Fruit fly (Drosophila melanogaster) whole organism, embryonic: ENCODE measurements around the gene Nubp1.
A peak's percentile ranks its signal among the peaks of the same experiment; 100 is the strongest.

ENCODE experiments used
- Adf1 ChIP-seq: fragments of 200-800 bp; sonication (Bioruptor generic); IDR thresholded peaks from 2 replicates; pipeline ENCODE4 v1.3.6; 2022; ENCODE audit warnings: missing biosample characterization, missing genetic modification characterization
- Atf-2 ChIP-seq: fragments of 200-800 bp; sonication (Bioruptor generic); optimal IDR thresholded peaks from 2 replicates; lab custom pipeline; 2016; ENCODE audit warnings: missing biosample characterization, missing genetic modification characterization
- CG10274 ChIP-seq: fragments of 200-800 bp; sonication (Bioruptor generic); optimal IDR thresholded peaks from 3 replicates; lab custom pipeline; 2017; ENCODE audit warnings: missing biosample characterization, mild to moderate bottlenecking, missing genetic modification characterization
- CG11560 ChIP-seq: fragments of 200-800 bp; sonication (Bioruptor generic); IDR thresholded peaks from 3 replicates; pipeline ENCODE4 v1.3.6; 2022; ENCODE audit warnings: missing biosample characterization, missing genetic modification characterization
- CG12219 ChIP-seq: fragments of 200-800 bp; sonication (Bioruptor generic); optimal IDR thresholded peaks from 3 replicates; lab custom pipeline; 2018; ENCODE audit warnings: missing biosample characterization, mild to moderate bottlenecking, missing genetic modification characterization
- CG14014 ChIP-seq: fragments of 200-800 bp; sonication (Bioruptor generic); IDR thresholded peaks from 2 replicates; pipeline ENCODE4 v1.3.6; 2022; ENCODE audit warnings: missing biosample characterization, missing genetic modification characterization
- CG15269 ChIP-seq: fragments of 200-800 bp; sonication (Bioruptor generic); optimal IDR thresholded peaks from 2 replicates; lab custom pipeline; 2018; ENCODE audit warnings: missing biosample characterization, mild to moderate bottlenecking, missing genetic modification characterization, moderate library complexity
- CG17802 ChIP-seq: fragments of 200-800 bp; sonication (Bioruptor generic); optimal IDR thresholded peaks from 2 replicates; lab custom pipeline; 2018; ENCODE audit warnings: missing biosample characterization, mild to moderate bottlenecking, missing genetic modification characterization, moderate library complexity
- CG18262 ChIP-seq: fragments of 200-800 bp; optimal IDR thresholded peaks from 3 replicates; lab custom pipeline; 2019; ENCODE audit warnings: missing biosample characterization, mild to moderate bottlenecking, missing genetic modification characterization, moderate library complexity
- CG2875 ChIP-seq: fragments of 200-800 bp; sonication (Bioruptor generic); optimal IDR thresholded peaks from 2 replicates; lab custom pipeline; 2017; ENCODE audit warnings: missing biosample characterization, mild to moderate bottlenecking, missing genetic modification characterization, missing genetic modification reagents
- CG30020 ChIP-seq: fragments of 200-800 bp; optimal IDR thresholded peaks from 2 replicates; lab custom pipeline; 2019; ENCODE audit warnings: missing biosample characterization, mild to moderate bottlenecking, missing genetic modification characterization, moderate library complexity
- CG31365 ChIP-seq: fragments of 200-800 bp; sonication (Bioruptor generic); optimal IDR thresholded peaks from 2 replicates; lab custom pipeline; 2018; ENCODE audit warnings: missing biosample characterization, mild to moderate bottlenecking, missing genetic modification characterization
- CG31388 ChIP-seq: fragments of 200-800 bp; sonication (Bioruptor generic); optimal IDR thresholded peaks from 2 replicates; lab custom pipeline; 2016; ENCODE audit warnings: missing biosample characterization, missing genetic modification characterization
- CG34376 ChIP-seq: fragments of 200-800 bp; sonication (Bioruptor generic); optimal IDR thresholded peaks from 2 replicates; lab custom pipeline; 2018; ENCODE audit warnings: missing biosample characterization, mild to moderate bottlenecking, missing genetic modification characterization
- CG4404 ChIP-seq: fragments of 200-800 bp; sonication (Bioruptor generic); IDR thresholded peaks from 2 replicates; pipeline ENCODE4 v1.3.6; 2022; ENCODE audit warnings: missing biosample characterization, missing genetic modification characterization
- CG6813 ChIP-seq: fragments of 200-800 bp; sonication (Bioruptor generic); optimal IDR thresholded peaks from 2 replicates; lab custom pipeline; 2017; ENCODE audit warnings: missing biosample characterization, missing genetic modification characterization, mild to moderate bottlenecking, moderate library complexity, missing genetic modification reagents
- CG7357 ChIP-seq: fragments of 200-800 bp; sonication (Bioruptor generic); IDR thresholded peaks from 3 replicates; pipeline ENCODE4 v1.3.6; 2022; ENCODE audit warnings: missing biosample characterization, missing genetic modification characterization
- CG7556 ChIP-seq: fragments of 200-800 bp; sonication (Bioruptor generic); optimal IDR thresholded peaks from 2 replicates; lab custom pipeline; 2017; ENCODE audit warnings: missing biosample characterization, mild to moderate bottlenecking, missing genetic modification characterization
- CG8359 ChIP-seq: fragments of 200-800 bp; sonication (Bioruptor generic); optimal IDR thresholded peaks from 2 replicates; lab custom pipeline; 2017; ENCODE audit warnings: missing biosample characterization, mild to moderate bottlenecking, missing genetic modification characterization, borderline replicate concordance
- Dip2 ChIP-seq: fragments of 200-800 bp; sonication (Bioruptor generic); IDR thresholded peaks from 2 replicates; pipeline ENCODE4 v1.3.6; 2022; ENCODE audit warnings: missing biosample characterization, missing genetic modification characterization
- Doc2 ChIP-seq: fragments of 200-800 bp; sonication (Bioruptor generic); IDR thresholded peaks from 2 replicates; pipeline ENCODE4 v1.3.6; 2022; ENCODE audit warnings: missing biosample characterization, missing genetic modification characterization
- Doc3 ChIP-seq: fragments of 200-800 bp; sonication (Bioruptor generic); IDR thresholded peaks from 3 replicates; pipeline ENCODE4 v1.3.6; 2022; ENCODE audit warnings: missing biosample characterization, missing genetic modification characterization; ENCODE audit not compliant: partially characterized antibody
- Dref ChIP-seq: fragments of 200-800 bp; sonication (Bioruptor generic); IDR thresholded peaks from 2 replicates; pipeline ENCODE4 v1.3.6; 2022; ENCODE audit warnings: missing biosample characterization, missing genetic modification characterization
- Elba2 ChIP-seq: fragments of 200-800 bp; sonication (Bioruptor generic); optimal IDR thresholded peaks from 3 replicates; lab custom pipeline; 2016; ENCODE audit warnings: missing biosample characterization, missing genetic modification characterization
- Hmx ChIP-seq: fragments of 200-800 bp; sonication (Bioruptor generic); optimal IDR thresholded peaks from 2 replicates; lab custom pipeline; 2016; ENCODE audit warnings: missing biosample characterization, missing genetic modification characterization
- MBD-R2 ChIP-seq: fragments of 200-800 bp; sonication (Bioruptor generic); IDR thresholded peaks from 2 replicates; pipeline ENCODE4 v1.3.6; 2022; ENCODE audit warnings: missing biosample characterization, missing genetic modification characterization
- Ravus ChIP-seq: fragments of 200-800 bp; sonication (Bioruptor generic); IDR thresholded peaks from 2 replicates; pipeline ENCODE4 v1.3.6; 2022; ENCODE audit warnings: missing biosample characterization, missing genetic modification characterization
- Sin3A ChIP-seq: fragments of >200 bp; optimal IDR thresholded peaks from 2 replicates; lab custom pipeline; 2018
- Spps ChIP-seq: fragments of 200-800 bp; sonication (Bioruptor generic); optimal IDR thresholded peaks from 2 replicates; lab custom pipeline; 2018; ENCODE audit warnings: missing biosample characterization, mild to moderate bottlenecking, missing genetic modification characterization
- Sry-δ ChIP-seq: fragments of 200-800 bp; sonication (Bioruptor generic); optimal IDR thresholded peaks from 2 replicates; lab custom pipeline; 2016; ENCODE audit warnings: missing biosample characterization, missing genetic modification characterization
- Taf1 ChIP-seq: fragments of 200-800 bp; sonication (Bioruptor generic); IDR thresholded peaks from 2 replicates; pipeline ENCODE4 v1.3.6; 2022; ENCODE audit warnings: missing biosample characterization, missing genetic modification characterization
- al ChIP-seq: fragments of 200-800 bp; sonication (Bioruptor generic); IDR thresholded peaks from 2 replicates; pipeline ENCODE4 v1.3.6; 2022; ENCODE audit warnings: missing biosample characterization, missing genetic modification characterization
- amos ChIP-seq: fragments of 200-800 bp; sonication (Bioruptor generic); IDR thresholded peaks from 2 replicates; pipeline ENCODE4 v1.3.6; 2022; ENCODE audit warnings: missing biosample characterization, missing genetic modification characterization; ENCODE audit not compliant: partially characterized antibody
- aop ChIP-seq: fragments of 200-800 bp; sonication (Bioruptor generic); IDR thresholded peaks from 2 replicates; pipeline ENCODE4 v1.3.6; 2022; ENCODE audit warnings: missing biosample characterization, missing genetic modification characterization
- btn ChIP-seq: fragments of 200-800 bp; sonication (Bioruptor generic); optimal IDR thresholded peaks from 2 replicates; lab custom pipeline; 2016; ENCODE audit warnings: missing biosample characterization, missing genetic modification characterization
- cato ChIP-seq: fragments of 200-800 bp; sonication (Bioruptor generic); optimal IDR thresholded peaks from 2 replicates; lab custom pipeline; 2016; ENCODE audit warnings: missing biosample characterization, missing genetic modification characterization, borderline replicate concordance
- danr ChIP-seq: fragments of 200-800 bp; sonication (Bioruptor generic); IDR thresholded peaks from 2 replicates; pipeline ENCODE4 v1.3.6; 2022; ENCODE audit warnings: missing biosample characterization, missing genetic modification characterization
- disco-r ChIP-seq: fragments of 200-800 bp; sonication (Bioruptor generic); optimal IDR thresholded peaks from 2 replicates; lab custom pipeline; 2016; ENCODE audit warnings: missing biosample characterization, missing genetic modification characterization
- emc ChIP-seq: fragments of 200-800 bp; sonication (Bioruptor generic); optimal IDR thresholded peaks from 2 replicates; lab custom pipeline; 2016; ENCODE audit warnings: missing biosample characterization, missing genetic modification characterization
- fd64A ChIP-seq: fragments of 200-800 bp; sonication (Bioruptor generic); optimal IDR thresholded peaks from 3 replicates; lab custom pipeline; 2018; ENCODE audit warnings: missing biosample characterization, mild to moderate bottlenecking, missing genetic modification characterization
- gcm2 ChIP-seq: fragments of 200-800 bp; sonication (Bioruptor generic); optimal IDR thresholded peaks from 2 replicates; lab custom pipeline; 2016; ENCODE audit warnings: missing biosample characterization, missing genetic modification characterization
- kah ChIP-seq: fragments of 200-800 bp; sonication (Bioruptor generic); optimal IDR thresholded peaks from 2 replicates; lab custom pipeline; 2018; ENCODE audit warnings: missing biosample characterization, mild to moderate bottlenecking, missing genetic modification characterization
- kni ChIP-seq: fragments of 200-800 bp; sonication (Bioruptor generic); optimal IDR thresholded peaks from 3 replicates; lab custom pipeline; 2017; ENCODE audit warnings: mild to moderate bottlenecking, missing biosample characterization, missing genetic modification reagents, missing genetic modification characterization
- lilli ChIP-seq: fragments of 200-800 bp; sonication (Bioruptor generic); optimal IDR thresholded peaks from 3 replicates; lab custom pipeline; 2016; ENCODE audit warnings: missing biosample characterization, missing genetic modification characterization
- pb ChIP-seq: fragments of 200-800 bp; sonication (Bioruptor generic); optimal IDR thresholded peaks from 3 replicates; lab custom pipeline; 2016; ENCODE audit warnings: missing biosample characterization, missing genetic modification characterization
- peb ChIP-seq: fragments of 200-800 bp; sonication (Bioruptor generic); IDR thresholded peaks from 2 replicates; pipeline ENCODE4 v1.3.6; 2022; ENCODE audit warnings: missing biosample characterization, missing genetic modification characterization
- repo ChIP-seq: fragments of 200-800 bp; sonication (Bioruptor generic); optimal IDR thresholded peaks from 2 replicates; lab custom pipeline; 2016; ENCODE audit warnings: missing biosample characterization, missing genetic modification characterization
- sd ChIP-seq: fragments of 200-800 bp; sonication (Bioruptor generic); optimal IDR thresholded peaks from 3 replicates; lab custom pipeline; 2018; ENCODE audit warnings: missing biosample characterization, mild to moderate bottlenecking, missing genetic modification characterization, moderate library complexity
- shn ChIP-seq: fragments of 200-800 bp; sonication (Bioruptor generic); optimal IDR thresholded peaks from 3 replicates; lab custom pipeline; 2016; ENCODE audit warnings: missing biosample characterization, missing genetic modification characterization
- toy ChIP-seq: fragments of 200-800 bp; sonication (Bioruptor generic); IDR thresholded peaks from 2 replicates; pipeline ENCODE4 v1.3.6; 2022; ENCODE audit warnings: missing biosample characterization, missing genetic modification characterization
- twi ChIP-seq: fragments of 200-800 bp; optimal IDR thresholded peaks from 2 replicates; lab custom pipeline; 2019; ENCODE audit warnings: missing biosample characterization, mild to moderate bottlenecking, missing genetic modification characterization, moderate library complexity
- tx ChIP-seq: fragments of 200-800 bp; sonication (Bioruptor generic); optimal IDR thresholded peaks from 2 replicates; lab custom pipeline; 2016; ENCODE audit warnings: missing biosample characterization, missing genetic modification characterization
- wor ChIP-seq: fragments of 200-800 bp; sonication (Bioruptor generic); IDR thresholded peaks from 2 replicates; pipeline ENCODE4 v1.3.6; 2022; ENCODE audit warnings: missing biosample characterization, missing genetic modification characterization

The Nubp1 gene

DNA sequence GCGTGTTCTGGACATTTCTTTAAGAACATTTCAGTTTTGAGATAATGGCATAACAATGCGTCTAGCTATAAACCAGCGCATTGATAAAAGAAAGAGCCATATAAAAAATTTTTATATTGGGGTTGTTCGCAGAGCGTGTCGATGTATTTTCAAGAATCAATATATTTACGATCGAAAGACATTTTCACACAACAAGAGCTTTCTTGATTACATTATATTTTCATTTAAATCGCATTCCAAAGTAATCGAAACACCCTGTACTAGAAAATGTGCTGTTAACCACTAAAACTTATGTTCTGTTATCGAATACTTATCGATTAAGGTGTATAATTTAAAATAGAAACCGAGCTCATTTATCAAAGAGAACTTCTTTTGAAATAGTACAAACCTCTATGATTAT is 28.6 kb upstream of the Nubp1 start (continued):
- TF ChIP-seq Doc2 (GFP tag; lab: Robert Waterston, UW) (no peak), peb (GFP tag; lab: Robert Waterston, UW) (no peak), aop (GFP tag; lab: Robert Waterston, UW) (no peak), Dref (peak; percentile 59), btn (no peak), sd (peak; percentile 84), Atf-2 (GFP tag; lab: Kevin White, UChicago) (no peak), CG8359 (no peak), cato (GFP tag; lab: Kevin White, UChicago) (no peak), CG7357 (no peak), CG34376 (GFP tag; lab: Kevin White, UChicago) (no peak), CG14014 (GFP tag; lab: Robert Waterston, UW) (peak; percentile 21; the same call in 1 of the 2 replicates), CG11560 (tag; lab: Robert Waterston, UW) (peak; percentile 94), Doc3 (GFP tag; lab: Robert Waterston, UW) (no peak), danr (GFP tag; lab: Robert Waterston, UW) (no peak), gcm2 (GFP tag; lab: Kevin White, UChicago) (no peak), CG7556 (peak; percentile 19), kni (no peak), kah (no peak), disco-r (GFP tag; lab: Kevin White, UChicago) (no peak), Dip2 (GFP tag; lab: Robert Waterston, UW) (no peak), amos (GFP tag; lab: Robert Waterston, UW) (no peak), Hmx (GFP tag; lab: Kevin White, UChicago) (no peak), CG17802 (no peak), Ravus (peak; percentile 10; the same call in 1 of the 2 replicates), CG15269 (tag; lab: Kevin White, UChicago) (peak; percentile 63), Taf1 (no peak), Sry-δ (GFP tag; lab: Kevin White, UChicago) (peak; percentile 12), Elba2 (GFP tag; lab: Kevin White, UChicago) (no peak), MBD-R2 (GFP tag; lab: Robert Waterston, UW) (peak; percentile 20; the same call in 1 of the 2 replicates), Spps (tag; lab: Kevin White, UChicago) (no peak), pb (GFP tag; lab: Kevin White, UChicago) (no peak), fd64A (GFP tag; lab: Kevin White, UChicago) (no peak), CG6813 (GFP tag; lab: Kevin White, UChicago) (no peak), emc (GFP tag; lab: Kevin White, UChicago) (no peak), CG2875 (GFP tag; lab: Kevin White, UChicago) (no peak), al (GFP tag; lab: Robert Waterston, UW) (no peak; the same call in 1 of the 2 replicates), shn (GFP tag; lab: Kevin White, UChicago) (no peak), CG12219 (GFP tag; lab: Kevin White, UChicago) (peak; percentile 3), CG30020 (tag; lab: Kevin White, UChicago) (peak; percentile 69), CG10274 (GFP tag; lab: Kevin White, UChicago) (no peak), wor (GFP tag; lab: Robert Waterston, UW) (no peak), Adf1 (GFP tag; lab: Robert Waterston, UW) (no peak), CG18262 (tag; lab: Kevin White, UChicago) (no peak), twi (no peak), tx (GFP tag; lab: Kevin White, UChicago) (peak; percentile 19), toy (GFP tag; lab: Robert Waterston, UW) (no peak), Sin3A (lab: Kevin White, UChicago) (no peak), CG31365 (tag; lab: Kevin White, UChicago) (no peak), repo (GFP tag; lab: Kevin White, UChicago) (no peak), CG31388 (GFP tag; lab: Kevin White, UChicago) (peak; percentile 34), lilli (GFP tag; lab: Kevin White, UChicago) (peak; percentile 70), CG4404 (GFP tag; lab: Robert Waterston, UW) (no peak)
